Worm (Caenorhabditis elegans): ENCODE measurements around the gene nspc-3.
"Not testable (repeated sequence)": the region's sequence is repeated elsewhere in the genome, so short reads cannot be mapped to it uniquely, and the experiment has no call there.

Gene nspc-3

DNA sequence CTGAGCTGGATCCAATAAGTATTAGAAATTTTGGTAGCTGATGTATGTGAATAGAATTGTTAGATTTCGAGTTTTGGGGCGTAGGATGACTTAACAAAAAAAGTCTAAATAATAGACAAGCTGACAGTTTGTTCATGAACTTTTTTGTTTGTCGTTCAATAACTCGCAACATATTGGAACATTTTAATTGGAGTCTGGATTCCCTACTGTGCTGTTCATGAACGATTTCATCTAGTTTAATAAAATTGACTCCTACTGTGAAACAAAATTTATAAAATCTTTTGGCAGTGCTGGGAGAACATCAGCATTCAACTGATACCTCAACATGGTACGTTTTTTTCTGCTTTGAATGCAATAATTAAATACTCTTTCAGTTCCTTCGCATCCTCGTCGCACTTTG lies 4.7 kb downstream of the nspc-3 start, which contains the start of gene nspc-7:
Gene nspc-7, plus strand, starts transcription at position 301 of the 400 bp plus-strand sequence.
- not testable (repeated sequence) for TF ChIP-seq nhr-12 (tag; optimal IDR thresholded peaks at IDR 0.05); snpc-4 (tag; optimal IDR thresholded peaks at IDR 0.05); bed-3 (GFP tag; optimal IDR thresholded peaks at IDR 0.05)

DNA sequence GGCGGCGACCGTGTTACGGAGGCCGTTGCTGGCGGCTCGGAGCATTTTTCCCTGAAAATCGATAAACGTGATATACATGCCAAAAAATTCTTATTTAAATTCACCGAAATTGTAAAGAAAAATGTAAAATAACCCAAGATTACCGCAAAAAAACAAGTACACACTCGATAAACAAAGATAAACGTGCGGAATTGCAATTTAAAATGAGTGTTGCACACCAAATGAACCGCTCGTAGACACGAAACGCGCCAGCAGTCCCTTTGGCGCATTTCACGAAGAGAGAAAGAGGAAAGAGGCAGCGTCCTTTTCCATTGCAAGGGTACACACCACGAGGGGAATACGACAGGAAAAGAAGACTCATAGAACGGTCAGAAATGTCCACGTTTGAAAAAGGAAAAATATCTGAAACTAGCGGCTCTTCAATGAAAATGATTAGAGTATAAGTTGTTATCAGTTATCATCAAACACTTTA lies 9.1 kb downstream of the nspc-3 start, which contains the start of gene sdha-1:
Gene sdha-1, minus strand, starts transcription at position 51 of the 472 bp plus-strand sequence.
- TF ChIP-seq nhr-2 (tag; optimal IDR thresholded peaks at IDR 0.05) (no peak), blmp-1 (tag; optimal IDR thresholded peaks at IDR 0.05) (no peak), ceh-43 (GFP tag; optimal IDR thresholded peaks at IDR 0.05) (no peak), drap-1 (GFP tag; optimal IDR thresholded peaks at IDR 0.05) (peak; percentile 37), sem-2 (GFP tag; optimal IDR thresholded peaks at IDR 0.05) (no peak), elt-1 (tag; optimal IDR thresholded peaks at IDR 0.05; ENCODE audit: borderline replicate concordance, insufficient read depth) (no peak), cnd-1 (tag; optimal IDR thresholded peaks at IDR 0.05) (peak; percentile 6), hlh-1 (tag; optimal IDR thresholded peaks at IDR 0.05) (peak; percentile 54), unc-62 (GFP tag; optimal IDR thresholded peaks at IDR 0.05) (no peak), snpc-4 (tag; optimal IDR thresholded peaks at IDR 0.05) (no peak), nhr-237 (tag; optimal IDR thresholded peaks at IDR 0.05) (peak; percentile 53), ceh-83 (GFP tag; optimal IDR thresholded peaks at IDR 0.05) (no peak), lin-32 (GFP tag; optimal IDR thresholded peaks at IDR 0.05) (no peak), flh-1 (GFP tag; optimal IDR thresholded peaks at IDR 0.05) (no peak), mab-5 (tag; optimal IDR thresholded peaks at IDR 0.05) (no peak), mep-1 (tag; optimal IDR thresholded peaks at IDR 0.05) (peak; percentile 74), elt-3 (tag; optimal IDR thresholded peaks at IDR 0.05) (no peak), M03D4.4 (tag; optimal IDR thresholded peaks at IDR 0.05) (no peak), pha-4 (tag; optimal IDR thresholded peaks at IDR 0.05) (peak; percentile 54), nhr-12 (tag; optimal IDR thresholded peaks at IDR 0.05) (no peak), lin-13 (tag; optimal IDR thresholded peaks at IDR 0.05) (peak; percentile 71), tbx-8 (GFP tag; optimal IDR thresholded peaks at IDR 0.05) (no peak), ceh-39 (tag; optimal IDR thresholded peaks at IDR 0.05) (peak; percentile 2), ztf-11 (tag; optimal IDR thresholded peaks at IDR 0.05) (no peak), unc-120 (tag; optimal IDR thresholded peaks at IDR 0.05; ENCODE audit: poor library complexity, severe bottlenecking) (peak; percentile 50), ces-1 (GFP tag; optimal IDR thresholded peaks at IDR 0.05) (no peak), nhr-76 (tag; optimal IDR thresholded peaks at IDR 0.05) (no peak), zip-8 (tag; optimal IDR thresholded peaks at IDR 0.05) (no peak)

DNA sequence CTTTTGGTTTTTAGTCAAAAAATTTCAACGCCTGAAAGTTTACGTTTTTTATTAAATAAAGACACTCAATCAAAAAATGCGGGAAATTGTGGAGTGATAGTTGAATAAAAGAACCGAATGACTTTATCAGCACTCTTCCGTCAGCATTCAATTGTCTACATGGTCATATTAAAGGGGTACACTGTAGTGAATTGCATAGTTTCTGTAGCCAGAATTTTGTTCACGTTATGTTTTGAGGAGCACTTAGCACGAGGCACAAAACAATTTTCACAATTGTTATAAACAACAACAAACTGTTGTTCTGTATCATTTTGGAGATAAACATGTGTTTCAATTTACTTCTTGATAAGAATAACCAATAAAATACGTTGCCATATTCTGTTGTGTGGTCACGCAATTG lies 12.1 kb downstream of the nspc-3 start, which contains the start of gene D2021.4:
Gene D2021.4, minus strand, starts transcription at position 48 of the 400 bp plus-strand sequence.
- TF ChIP-seq lin-32 (GFP tag; optimal IDR thresholded peaks at IDR 0.05) = no peak
- no peak for TF ChIP-seq ham-2 (GFP tag; optimal IDR thresholded peaks at IDR 0.05)
- no peak for TF ChIP-seq nhr-28 (tag; optimal IDR thresholded peaks at IDR 0.05)
- no peak for TF ChIP-seq sptf-1 (tag; optimal IDR thresholded peaks at IDR 0.05)

DNA sequence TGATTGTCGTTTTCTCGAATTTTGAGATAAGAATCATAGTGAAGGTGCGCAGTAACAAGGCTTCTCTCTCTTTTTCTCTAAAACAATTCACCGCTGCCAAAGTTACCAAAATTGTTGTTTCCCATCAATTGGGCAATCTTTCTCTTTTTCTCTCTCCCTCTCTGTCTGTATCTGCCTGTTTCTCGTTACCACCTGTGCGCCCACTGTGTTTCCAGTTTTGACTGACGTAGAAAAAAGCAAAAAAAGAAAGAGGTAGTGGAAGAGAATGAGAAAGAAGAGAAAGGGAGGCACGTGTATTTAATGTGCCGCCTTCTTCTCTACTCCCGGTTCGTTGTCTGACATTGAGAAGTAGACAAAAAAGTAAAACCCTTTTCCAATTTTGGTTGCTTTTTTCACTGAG lies 13.2 kb downstream of the nspc-3 start:
- TF ChIP-seq sem-2 (GFP tag; optimal IDR thresholded peaks at IDR 0.05) (no peak), nhr-12 (tag; optimal IDR thresholded peaks at IDR 0.05) (no peak), ces-1 (GFP tag; optimal IDR thresholded peaks at IDR 0.05) (no peak), blmp-1 (tag; optimal IDR thresholded peaks at IDR 0.05) (no peak), M03D4.4 (tag; optimal IDR thresholded peaks at IDR 0.05) (no peak), ztf-11 (tag; optimal IDR thresholded peaks at IDR 0.05) (no peak), nhr-28 (tag; optimal IDR thresholded peaks at IDR 0.05) (no peak), zip-8 (tag; optimal IDR thresholded peaks at IDR 0.05) (no peak), elt-3 (tag; optimal IDR thresholded peaks at IDR 0.05) (no peak), ceh-43 (GFP tag; optimal IDR thresholded peaks at IDR 0.05) (no peak), ham-2 (GFP tag; optimal IDR thresholded peaks at IDR 0.05) (no peak)
